Worm (Caenorhabditis elegans) whole organism, young adult: ENCODE results near the gene aps-1.

Source experiments
- B0035.1 ChIP-seq: sonication (generic microtip); optimal IDR thresholded peaks from 2 replicates; lab custom pipeline; 2016; ENCODE audit warnings: missing genetic modification characterization, mild to moderate bottlenecking, missing compliant biosample characterization, missing genotype, missing genetic modification reagents
- B0261.1 ChIP-seq: sonication (generic microtip); optimal IDR thresholded peaks from 2 replicates; lab custom pipeline; 2016; ENCODE audit warnings: mild to moderate bottlenecking, missing genetic modification characterization, moderate library complexity, missing compliant biosample characterization
- D2030.7 ChIP-seq: fragments of 200-800 bp; sonication (Bioruptor generic); IDR thresholded peaks from 2 replicates; pipeline ENCODE4 v1.3.6; 2022; ENCODE audit warnings: missing genetic modification reagents, missing genetic modification characterization, missing compliant biosample characterization
- F10E7.11 ChIP-seq: sonication (generic microtip); optimal IDR thresholded peaks from 2 replicates; lab custom pipeline; 2017; ENCODE audit warnings: mild to moderate bottlenecking, missing genetic modification characterization, moderate library complexity, missing compliant biosample characterization
- F22D6.2 ChIP-seq: sonication (generic microtip); optimal IDR thresholded peaks from 2 replicates; lab custom pipeline; 2016; ENCODE audit warnings: mild to moderate bottlenecking, missing genetic modification characterization, missing compliant biosample characterization
- F52B5.7 ChIP-seq: sonication (generic microtip); optimal IDR thresholded peaks from 2 replicates; lab custom pipeline; 2016; ENCODE audit warnings: mild to moderate bottlenecking, missing genetic modification characterization, missing compliant biosample characterization
- K11D2.4 ChIP-seq: fragments of 200-800 bp; sonication (Bioruptor generic); IDR thresholded peaks from 2 replicates; pipeline ENCODE4 v1.3.6; 2022; ENCODE audit warnings: missing genetic modification reagents, missing genetic modification characterization, missing compliant biosample characterization
- T26A5.8 ChIP-seq: sonication (generic microtip); optimal IDR thresholded peaks from 2 replicates; lab custom pipeline; 2016; ENCODE audit warnings: missing genetic modification characterization, missing compliant biosample characterization
- Y53G8AR.9 ChIP-seq: fragments of 200-800 bp; sonication (Bioruptor generic); conservative IDR thresholded peaks from 2 replicates; pipeline ENCODE4 v1.3.6; 2022; ENCODE audit warnings: missing genetic modification reagents, missing genetic modification characterization, missing compliant biosample characterization
- ZK185.1 ChIP-seq: sonication (generic microtip); optimal IDR thresholded peaks from 2 replicates; lab custom pipeline; 2016; ENCODE audit warnings: mild to moderate bottlenecking, missing genetic modification characterization, missing compliant biosample characterization; ENCODE audit not compliant: poor library complexity, severe bottlenecking
- aptf-3 ChIP-seq: fragments of 200-800 bp; sonication (Bioruptor generic); IDR thresholded peaks from 2 replicates; pipeline ENCODE4 v1.3.6; 2022; ENCODE audit warnings: missing genetic modification characterization, missing compliant biosample characterization
- attf-3 ChIP-seq: fragments of 200-800 bp; sonication (Bioruptor generic); conservative IDR thresholded peaks from 2 replicates; pipeline ENCODE4 v1.3.6; 2022; ENCODE audit warnings: missing genetic modification reagents, missing genetic modification characterization, missing compliant biosample characterization
- attf-5 ChIP-seq: fragments of 200-800 bp; sonication (Bioruptor generic); optimal IDR thresholded peaks from 2 replicates; lab custom pipeline; 2018; ENCODE audit warnings: mild to moderate bottlenecking, missing genetic modification characterization, missing compliant biosample characterization
- attf-6 ChIP-seq: fragments of 200-800 bp; sonication (Bioruptor generic); IDR thresholded peaks from 2 replicates; pipeline ENCODE4 v1.3.6; 2022; ENCODE audit warnings: missing genetic modification reagents, missing genetic modification characterization, missing compliant biosample characterization
- cebp-1 ChIP-seq, 2 experiments: fragments of 200-800 bp in 1 of 2; sonication (Bioruptor generic) in 1 of 2; sonication (generic microtip) in 1 of 2; IDR thresholded peaks in 1 of 2; optimal IDR thresholded peaks in 1 of 2; 2 replicates each; pipeline versions ENCODE4 v1.3.6 to Lab custom; 2017 to 2022; ENCODE audit warnings: missing compliant biosample characterization in 2 of 2, missing genetic modification characterization in 2 of 2, mild to moderate bottlenecking in 1 of 2, missing genetic modification reagents in 1 of 2, moderate library complexity in 1 of 2
- cebp-2 ChIP-seq: fragments of 200-800 bp; sonication (Bioruptor generic); IDR thresholded peaks from 2 replicates; pipeline ENCODE4 v1.3.6; 2022; ENCODE audit warnings: missing genetic modification characterization, missing compliant biosample characterization
- ceh-100 ChIP-seq: fragments of 200-800 bp; sonication (Bioruptor generic); IDR thresholded peaks from 2 replicates; pipeline ENCODE4 v1.3.6; 2022; ENCODE audit warnings: missing genetic modification reagents, missing genetic modification characterization, missing compliant biosample characterization
- ceh-27 ChIP-seq: fragments of 200-800 bp; sonication (Bioruptor generic); optimal IDR thresholded peaks from 2 replicates; lab custom pipeline; 2018; ENCODE audit warnings: mild to moderate bottlenecking, missing genetic modification characterization, moderate library complexity, missing compliant biosample characterization
- ceh-79 ChIP-seq: sonication (generic microtip); optimal IDR thresholded peaks from 2 replicates; lab custom pipeline; 2017; ENCODE audit warnings: mild to moderate bottlenecking, missing genetic modification characterization, missing compliant biosample characterization
- chd-7 ChIP-seq: sonication (generic microtip); optimal IDR thresholded peaks from 2 replicates; lab custom pipeline; 2016; ENCODE audit warnings: mild to moderate bottlenecking, missing genetic modification characterization, moderate library complexity, missing compliant biosample characterization
- dpl-1 ChIP-seq: fragments of 150-350 bp; optimal IDR thresholded peaks from 2 replicates; lab custom pipeline; 2014; ENCODE audit warnings: missing biosample characterization, missing genetic modification reagents, missing genetic modification characterization
- efl-1 ChIP-seq: fragments of 150-350 bp; optimal IDR thresholded peaks from 2 replicates; lab custom pipeline; 2014; ENCODE audit warnings: missing biosample characterization, missing genetic modification reagents, missing genetic modification characterization
- ekl-4 ChIP-seq: fragments of 200-800 bp; sonication (Bioruptor generic); IDR thresholded peaks from 2 replicates; pipeline ENCODE4 v1.3.6; 2022; ENCODE audit warnings: missing genetic modification reagents, missing genetic modification characterization, missing compliant biosample characterization
- fkh-3 ChIP-seq: sonication (generic microtip); optimal IDR thresholded peaks from 2 replicates; lab custom pipeline; 2016; ENCODE audit warnings: mild to moderate bottlenecking, missing genetic modification characterization, missing compliant biosample characterization
- hmg-1.2 ChIP-seq: fragments of 200-800 bp; sonication (Bioruptor generic); IDR thresholded peaks from 2 replicates; pipeline ENCODE4 v1.3.6; 2022; ENCODE audit warnings: missing genetic modification reagents, missing genetic modification characterization, missing compliant biosample characterization
- hsf-1 ChIP-seq: fragments of 200-800 bp; sonication (Bioruptor generic); IDR thresholded peaks from 2 replicates; pipeline ENCODE4 v1.3.6; 2022; ENCODE audit warnings: missing genetic modification reagents, missing genetic modification characterization, missing compliant biosample characterization
- let-526 ChIP-seq: fragments of 200-800 bp; sonication (Bioruptor generic); IDR thresholded peaks from 2 replicates; pipeline ENCODE4 v1.3.6; 2022; ENCODE audit warnings: missing genetic modification reagents, missing genetic modification characterization, missing compliant biosample characterization
- let-607 ChIP-seq, 2 experiments: fragments of 200-800 bp in 1 of 2; sonication (Bioruptor generic) in 1 of 2; sonication (generic microtip) in 1 of 2; optimal IDR thresholded peaks; 2 replicates each; lab custom pipeline; 2016 to 2018; ENCODE audit warnings: mild to moderate bottlenecking in 2 of 2, missing compliant biosample characterization in 2 of 2, missing genetic modification characterization in 2 of 2, moderate library complexity in 2 of 2, missing genotype in 1 of 2
- lsl-1 ChIP-seq: fragments of 200-800 bp; sonication (Bioruptor generic); optimal IDR thresholded peaks from 2 replicates; lab custom pipeline; 2018; ENCODE audit warnings: mild to moderate bottlenecking, missing genetic modification characterization, moderate library complexity, missing compliant biosample characterization
- madf-3 ChIP-seq: fragments of 200-800 bp; sonication (Bioruptor generic); IDR thresholded peaks from 2 replicates; pipeline ENCODE4 v1.3.6; 2022; ENCODE audit warnings: missing genetic modification reagents, missing genetic modification characterization, missing compliant biosample characterization
- madf-6 ChIP-seq: fragments of 200-800 bp; sonication (Bioruptor generic); IDR thresholded peaks from 2 replicates; pipeline ENCODE4 v1.3.6; 2022; ENCODE audit warnings: missing genetic modification reagents, missing genetic modification characterization, missing compliant biosample characterization
- mcd-1 ChIP-seq: fragments of 200-800 bp; sonication (Bioruptor generic); IDR thresholded peaks from 2 replicates; pipeline ENCODE4 v1.3.6; 2022; ENCODE audit warnings: missing genetic modification reagents, missing genetic modification characterization, missing compliant biosample characterization
- mes-4 ChIP-seq: sonication (generic microtip); optimal IDR thresholded peaks from 2 replicates; lab custom pipeline; 2016; ENCODE audit warnings: missing genotype, missing genetic modification characterization, missing compliant biosample characterization
- nhr-120 ChIP-seq: fragments of 200-800 bp; sonication (Bioruptor generic); IDR thresholded peaks from 2 replicates; pipeline ENCODE4 v1.3.6; 2022; ENCODE audit warnings: missing genetic modification characterization, missing compliant biosample characterization
- rcor-1 ChIP-seq: fragments of 200-800 bp; sonication (Bioruptor generic); IDR thresholded peaks from 2 replicates; pipeline ENCODE4 v1.3.6; 2022; ENCODE audit warnings: missing genetic modification reagents, missing genetic modification characterization, missing compliant biosample characterization
- rec-8 ChIP-seq, 2 experiments: sonication (generic microtip); optimal IDR thresholded peaks; 2 replicates each; lab custom pipeline; 2016; ENCODE audit warnings: mild to moderate bottlenecking in 2 of 2, missing genetic modification characterization in 2 of 2, missing genetic modification reagents in 2 of 2, missing genotype in 2 of 2, missing biosample characterization in 1 of 2, missing compliant biosample characterization in 1 of 2, moderate library complexity in 1 of 2
- rpc-1 ChIP-seq, 2 experiments: fragments of 150-350 bp in 1 of 2; sonication (generic microtip) in 1 of 2; optimal IDR thresholded peaks; 2 replicates each; lab custom pipeline; 2014 to 2018; ENCODE audit warnings: missing biosample characterization in 1 of 2, missing genetic modification characterization in 1 of 2, missing genetic modification reagents in 1 of 2, missing genotype in 1 of 2
- sdz-38 ChIP-seq: sonication (generic microtip); optimal IDR thresholded peaks from 2 replicates; lab custom pipeline; 2016; ENCODE audit warnings: missing genotype, missing genetic modification characterization, missing compliant biosample characterization
- snpc-3.4 ChIP-seq: sonication (generic microtip); optimal IDR thresholded peaks from 2 replicates; lab custom pipeline; 2017; ENCODE audit warnings: missing genetic modification characterization, mild to moderate bottlenecking, missing compliant biosample characterization, antibody characterized with exemption, moderate library complexity, missing genotype, missing genetic modification reagents
- somi-1 ChIP-seq: fragments of 200-800 bp; sonication (Bioruptor generic); optimal IDR thresholded peaks from 2 replicates; lab custom pipeline; 2018; ENCODE audit warnings: mild to moderate bottlenecking, missing genetic modification characterization, missing compliant biosample characterization
- sptf-2 ChIP-seq: fragments of 200-800 bp; sonication (Bioruptor generic); optimal IDR thresholded peaks from 2 replicates; lab custom pipeline; 2018; ENCODE audit warnings: mild to moderate bottlenecking, missing genetic modification characterization, missing compliant biosample characterization
- tbx-9 ChIP-seq: sonication (generic microtip); optimal IDR thresholded peaks from 2 replicates; lab custom pipeline; 2016; ENCODE audit warnings: borderline replicate concordance, missing genetic modification characterization, inconsistent platforms, missing compliant biosample characterization
- unc-62 ChIP-seq: fragments of 150-350 bp; optimal IDR thresholded peaks from 2 replicates; lab custom pipeline; 2014; ENCODE audit warnings: missing biosample characterization, missing genetic modification reagents, missing genetic modification characterization
- zim-3 ChIP-seq: sonication (generic microtip); optimal IDR thresholded peaks from 2 replicates; lab custom pipeline; 2017; ENCODE audit warnings: mild to moderate bottlenecking, missing genetic modification characterization, moderate library complexity, missing compliant biosample characterization
- ztf-25 ChIP-seq: fragments of 200-800 bp; sonication (Bioruptor generic); IDR thresholded peaks from 2 replicates; pipeline ENCODE4 v1.3.6; 2022; ENCODE audit warnings: missing genetic modification reagents, missing genetic modification characterization, missing compliant biosample characterization
- ztf-26 ChIP-seq: sonication (generic microtip); optimal IDR thresholded peaks from 2 replicates; lab custom pipeline; 2017; ENCODE audit warnings: missing genetic modification characterization, missing compliant biosample characterization
- ztf-3 ChIP-seq: fragments of 200-800 bp; sonication (Bioruptor generic); optimal IDR thresholded peaks from 2 replicates; lab custom pipeline; 2018; ENCODE audit warnings: mild to moderate bottlenecking, missing genetic modification characterization, missing compliant biosample characterization
- ztf-6 ChIP-seq: fragments of 200-800 bp; sonication (Bioruptor generic); IDR thresholded peaks from 2 replicates; pipeline ENCODE4 v1.3.6; 2022; ENCODE audit warnings: missing genetic modification reagents, missing genetic modification characterization, missing compliant biosample characterization

Gene aps-1

DNA sequence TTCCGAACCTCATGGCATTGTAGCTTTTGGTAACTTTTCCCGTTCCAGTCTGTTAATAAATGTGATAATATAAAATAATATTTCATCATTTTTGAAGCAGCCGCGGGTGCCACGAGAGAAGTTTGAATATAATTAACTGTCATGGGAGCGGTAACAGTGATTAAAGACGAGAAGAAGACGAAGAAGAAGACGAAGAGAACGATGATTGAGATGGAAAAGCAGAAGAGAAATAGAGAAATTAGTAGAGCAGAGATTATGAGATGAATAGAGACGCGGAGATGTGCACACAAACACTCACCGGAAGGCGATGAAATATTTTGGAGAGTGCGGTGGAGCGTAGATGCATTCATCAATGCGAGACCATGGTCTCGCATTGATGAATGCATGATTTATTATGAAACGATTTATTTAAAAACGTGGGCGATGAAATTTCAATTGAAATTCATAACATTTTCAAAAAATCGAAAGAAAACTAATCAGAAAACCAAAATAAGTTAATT is 35.5 kb downstream of the aps-1 start, which contains the start of gene seip-1:
Gene seip-1, minus strand, starts transcription at position 51 of the 500 bp plus-strand sequence.
- no peak; the same call in 1 of the 2 replicates for TF ChIP-seq ceh-100 (GFP tag; lab: Robert Waterston, UW)
- TF ChIP-seq sptf-2: no peak
- TF ChIP-seq madf-6: no peak
- TF ChIP-seq rec-8 (tag; optimal IDR thresholded peaks at IDR 0.05; lab: Kevin White, UChicago): no peak
- no peak for TF ChIP-seq let-607 (tag; optimal IDR thresholded peaks at IDR 0.05; lab: Kevin White, UChicago)
- TF ChIP-seq cebp-2 (GFP tag; lab: Robert Waterston, UW): no peak
- no peak for TF ChIP-seq attf-3 (GFP tag; lab: Robert Waterston, UW)
- no peak for TF ChIP-seq hsf-1 (GFP tag; lab: Robert Waterston, UW)
- no peak for TF ChIP-seq rpc-1 (optimal IDR thresholded peaks at IDR 0.05; lab: Kevin White, UChicago)
- no peak for TF ChIP-seq rpc-1 (tag; optimal IDR thresholded peaks at IDR 0.05; lab: Kevin White, UChicago)
- no peak for TF ChIP-seq dpl-1 (GFP tag; lab: Kevin White, UChicago)
- no peak for TF ChIP-seq chd-7 (tag; lab: Kevin White, UChicago)
- TF ChIP-seq nhr-120: no peak
- TF ChIP-seq somi-1 (GFP tag; lab: Kevin White, UChicago): no peak
- TF ChIP-seq snpc-3.4: no peak
- TF ChIP-seq T26A5.8 (tag; lab: Kevin White, UChicago): no peak
- no peak for TF ChIP-seq ztf-26 (tag; lab: Kevin White, UChicago)
- TF ChIP-seq aptf-3 (GFP tag; lab: Robert Waterston, UW): no peak
- peak; percentile 86; the same call in 1 of the 2 replicates for TF ChIP-seq hmg-1.2 (GFP tag; lab: Robert Waterston, UW)
- no peak for TF ChIP-seq fkh-3 (tag; lab: Kevin White, UChicago)
- TF ChIP-seq B0261.1 (tag; lab: Kevin White, UChicago): no peak
- peak; percentile 65 for TF ChIP-seq unc-62 (GFP tag; lab: Kevin White, UChicago)
- TF ChIP-seq attf-6 (GFP tag; lab: Robert Waterston, UW): no peak
- TF ChIP-seq lsl-1 (GFP tag; lab: Kevin White, UChicago): peak; percentile 37
- peak; percentile 4 for TF ChIP-seq ceh-27
- TF ChIP-seq efl-1 (GFP tag; lab: Kevin White, UChicago): peak; percentile 48
- TF ChIP-seq zim-3 (tag; lab: Kevin White, UChicago): no peak
- no peak for TF ChIP-seq mes-4
- no peak for TF ChIP-seq ztf-3 (GFP tag; lab: Kevin White, UChicago)
- TF ChIP-seq ZK185.1: peak; percentile 38
- no peak for TF ChIP-seq F22D6.2 (tag; lab: Kevin White, UChicago)
- TF ChIP-seq mcd-1 (GFP tag; lab: Robert Waterston, UW): peak; percentile 95
- no peak for TF ChIP-seq Y53G8AR.9 (GFP tag; lab: Robert Waterston, UW)
- TF ChIP-seq sdz-38 (tag; lab: Kevin White, UChicago): no peak
- peak; percentile 70 for TF ChIP-seq cebp-1 (GFP tag; IDR thresholded peaks at IDR 0.05; lab: Robert Waterston, UW)
- TF ChIP-seq cebp-1 (tag; optimal IDR thresholded peaks at IDR 0.05; lab: Kevin White, UChicago): peak; percentile 94
- TF ChIP-seq F10E7.11 (tag; lab: Kevin White, UChicago): no peak
- TF ChIP-seq ekl-4: 0 out of 2 replicates have a peak, but pooled peaks have one; percentile 33
- TF ChIP-seq ztf-25 (GFP tag; lab: Robert Waterston, UW): no peak
- TF ChIP-seq attf-5: peak; percentile 90
- TF ChIP-seq tbx-9 (tag; lab: Kevin White, UChicago): no peak
- TF ChIP-seq rcor-1: peak; percentile 62
- no peak for TF ChIP-seq let-526 (GFP tag; lab: Robert Waterston, UW)
- TF ChIP-seq ztf-6: no peak
- TF ChIP-seq ceh-79 (tag; lab: Kevin White, UChicago): no peak
- no peak for TF ChIP-seq madf-3 (GFP tag; lab: Robert Waterston, UW)
- TF ChIP-seq D2030.7 (GFP tag; lab: Robert Waterston, UW): no peak
- TF ChIP-seq K11D2.4 (GFP tag; lab: Robert Waterston, UW): peak; percentile 61; the same call in 1 of the 2 replicates
- TF ChIP-seq F52B5.7 (tag; lab: Kevin White, UChicago): no peak
- no peak for TF ChIP-seq B0035.1 (tag; lab: Kevin White, UChicago)
